Worm (Caenorhabditis elegans): ENCODE results near the gene pitr-5.

DNA sequence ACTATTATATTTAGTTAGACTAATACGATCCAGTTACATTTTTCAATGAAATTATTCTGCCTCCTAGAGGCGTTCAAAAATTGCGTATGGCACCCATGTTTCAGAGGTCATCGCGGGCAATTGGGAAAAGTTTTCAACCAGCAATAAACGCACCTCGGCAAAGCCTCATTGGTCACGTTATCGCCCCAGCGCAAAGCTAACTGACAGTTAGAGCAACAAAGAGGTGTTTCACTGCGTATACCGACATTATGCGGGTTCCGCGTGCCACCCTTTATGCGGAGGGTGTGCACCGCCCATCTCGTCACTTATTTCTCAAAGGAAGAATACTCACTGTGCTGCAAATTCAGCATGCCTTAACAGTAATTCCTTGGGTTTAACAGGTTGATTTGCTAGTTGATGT is 42.0 kb upstream of the pitr-5 start:
- TF ChIP-seq klf-2 (GFP tag; conservative IDR thresholded peaks at IDR 0.05) (no peak), ztf-29 (GFP tag; IDR thresholded peaks at IDR 0.05) (no peak)
